Fruit fly (Drosophila melanogaster) whole organism, wandering third instar larva: Measurements from ENCODE around the gene Phb1.

Experiments
- Abd-B ChIP-seq: fragments of >200 bp; optimal IDR thresholded peaks from 2 replicates; lab custom pipeline; 2017; ENCODE audit warnings: missing biosample characterization, missing genetic modification characterization
- CG32264 ChIP-seq: fragments of 200-800 bp; sonication (Bioruptor generic); optimal IDR thresholded peaks from 2 replicates; lab custom pipeline; 2016; ENCODE audit warnings: missing biosample characterization, missing genetic modification characterization
- CG9705 ChIP-seq: fragments of 200-800 bp; sonication (Bioruptor generic); optimal IDR thresholded peaks from 2 replicates; lab custom pipeline; 2018; ENCODE audit warnings: missing biosample characterization, mild to moderate bottlenecking, missing genetic modification characterization
- Dif ChIP-seq: fragments of 200-275, 200-300 bp; sonication (Bioruptor generic); optimal IDR thresholded peaks from 2 replicates; lab custom pipeline; 2018; ENCODE audit warnings: missing biosample characterization, missing genetic modification characterization; ENCODE audit not compliant: partially characterized antibody
- Hr78 ChIP-seq: fragments of >200 bp; optimal IDR thresholded peaks from 2 replicates; lab custom pipeline; 2017; ENCODE audit warnings: missing biosample characterization, missing genetic modification characterization
- Hr83 ChIP-seq: fragments of 200-300 bp; sonication (Bioruptor generic); optimal IDR thresholded peaks from 2 replicates; lab custom pipeline; 2016; ENCODE audit warnings: missing biosample characterization, mild to moderate bottlenecking, missing genetic modification characterization, moderate library complexity; ENCODE audit not compliant: poor library complexity, severe bottlenecking
- Jra ChIP-seq: sonication (Bioruptor generic); optimal IDR thresholded peaks from 2 replicates; lab custom pipeline; 2016; ENCODE audit warnings: missing biosample characterization, missing genetic modification characterization
- pan ChIP-seq: fragments of >200 bp; optimal IDR thresholded peaks from 2 replicates; lab custom pipeline; 2017
- psq ChIP-seq: fragments of 200-800 bp; sonication (Bioruptor generic); optimal IDR thresholded peaks from 3 replicates; lab custom pipeline; 2017; ENCODE audit warnings: missing biosample characterization, mild to moderate bottlenecking, missing genetic modification characterization, moderate library complexity
- sv ChIP-seq: fragments of 200-800 bp; sonication (Bioruptor generic); optimal IDR thresholded peaks from 3 replicates; lab custom pipeline; 2016; ENCODE audit warnings: missing biosample characterization, missing genetic modification characterization

DNA sequence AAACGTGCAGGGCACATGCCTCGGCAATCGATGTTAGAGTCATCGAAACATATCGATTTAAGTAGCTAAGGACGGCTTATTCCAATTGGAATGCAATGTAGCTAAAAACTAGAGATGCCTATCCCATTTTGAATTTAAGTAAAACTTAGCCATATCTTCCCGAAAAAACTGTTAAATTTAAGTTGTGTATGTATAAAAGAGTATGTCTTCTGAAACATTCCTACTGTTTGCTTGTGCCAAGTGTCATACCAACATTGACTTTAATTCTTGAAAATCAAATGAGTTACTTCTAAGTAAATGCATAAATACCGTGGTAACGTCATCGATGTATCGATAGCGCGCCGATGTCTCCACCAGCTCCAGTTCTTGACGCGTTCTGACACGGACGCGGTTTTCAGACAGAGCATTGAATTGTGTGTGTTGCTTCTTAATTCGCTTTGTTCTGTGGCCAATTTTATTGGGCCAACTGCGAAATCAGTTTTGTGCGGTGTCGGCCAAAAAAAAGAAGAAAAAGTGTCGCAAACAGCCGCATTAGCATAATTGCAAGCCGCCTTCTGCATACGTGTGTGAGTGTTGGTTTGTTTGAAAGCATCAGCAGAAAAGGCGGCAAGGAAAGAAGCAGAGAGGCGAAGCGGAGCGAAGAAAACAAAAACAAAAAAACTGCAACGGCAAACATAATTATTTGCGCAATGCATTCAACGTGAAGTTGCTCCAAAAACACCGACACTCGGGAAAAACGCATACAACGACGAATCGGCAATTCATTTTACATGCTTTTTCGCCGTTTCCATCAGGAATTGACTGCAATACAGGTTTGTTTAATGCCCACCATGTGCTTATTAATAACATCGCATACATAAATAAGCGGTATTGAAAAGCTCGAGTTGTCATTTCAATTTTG, 10.0 kb upstream of the Phb1 start, which contains the start of gene brat:
- no peak for TF ChIP-seq Hr78 (GFP tag; lab: Kevin White, UChicago)
- TF ChIP-seq Abd-B (GFP tag; lab: Kevin White, UChicago) = no peak
- TF ChIP-seq CG9705 (GFP tag; lab: Kevin White, UChicago) = no peak
- no peak for TF ChIP-seq Hr83 (GFP tag; lab: Kevin White, UChicago)
- TF ChIP-seq psq (GFP tag; lab: Kevin White, UChicago) = peak; percentile 52
- no peak for TF ChIP-seq pan (lab: Kevin White, UChicago)
- peak; percentile 72 for TF ChIP-seq Jra
- TF ChIP-seq sv (GFP tag; lab: Kevin White, UChicago) = peak; percentile 59
- no peak for TF ChIP-seq Dif (GFP tag; lab: Kevin White, UChicago)
- no peak for TF ChIP-seq CG32264 (GFP tag; lab: Kevin White, UChicago)
